Fruit fly (Drosophila melanogaster) whole organism, pupa: ENCODE data around the gene CG10089.

Experiments
- CG10348 ChIP-seq: fragments of 200-800 bp; sonication (Bioruptor generic); IDR thresholded peaks from 2 replicates; pipeline ENCODE4 v1.3.6; 2022; ENCODE audit warnings: missing biosample characterization, missing genetic modification characterization
- CG12605 ChIP-seq: fragments of 200-800 bp; sonication (Bioruptor generic); IDR thresholded peaks from 2 replicates; pipeline ENCODE4 v1.3.6; 2022; ENCODE audit warnings: missing biosample characterization, missing genetic modification characterization
- CG13204 ChIP-seq: fragments of 200-800 bp; sonication (Bioruptor generic); optimal IDR thresholded peaks from 2 replicates; lab custom pipeline; 2018; ENCODE audit warnings: missing biosample characterization, mild to moderate bottlenecking, missing genetic modification characterization, moderate library complexity
- CG14655 ChIP-seq: fragments of 200-800 bp; sonication (Bioruptor generic); optimal IDR thresholded peaks from 3 replicates; lab custom pipeline; 2017; ENCODE audit warnings: mild to moderate bottlenecking, missing biosample characterization, missing genetic modification reagents, missing genetic modification characterization
- CG15710 ChIP-seq: fragments of 200-800 bp; sonication (Bioruptor generic); optimal IDR thresholded peaks from 2 replicates; lab custom pipeline; 2018; ENCODE audit warnings: missing biosample characterization, mild to moderate bottlenecking, missing genetic modification characterization, moderate library complexity
- CG17806 ChIP-seq: fragments of 200-800 bp; sonication (Bioruptor generic); optimal IDR thresholded peaks from 2 replicates; lab custom pipeline; 2018; ENCODE audit warnings: missing biosample characterization, mild to moderate bottlenecking, missing genetic modification characterization, moderate library complexity
- CG32121 ChIP-seq: fragments of 200-800 bp; sonication (Bioruptor generic); IDR thresholded peaks from 2 replicates; pipeline ENCODE4 v1.3.6; 2022; ENCODE audit warnings: missing biosample characterization, missing genetic modification characterization
- CG34367 ChIP-seq: fragments of 200-800 bp; sonication (Bioruptor generic); optimal IDR thresholded peaks from 2 replicates; lab custom pipeline; 2018; ENCODE audit warnings: missing biosample characterization, mild to moderate bottlenecking, missing genetic modification characterization
- CG4496 ChIP-seq: fragments of 200-800 bp; sonication (Bioruptor generic); IDR thresholded peaks from 3 replicates; pipeline ENCODE4 v1.3.6; 2022; ENCODE audit warnings: missing biosample characterization, missing genetic modification characterization
- CG8159 ChIP-seq: fragments of 200-800 bp; sonication (Bioruptor generic); optimal IDR thresholded peaks from 3 replicates; lab custom pipeline; 2018; ENCODE audit warnings: missing biosample characterization, mild to moderate bottlenecking, missing genetic modification characterization, moderate library complexity
- CG8301 ChIP-seq: fragments of 200-800 bp; sonication (Bioruptor generic); optimal IDR thresholded peaks from 2 replicates; lab custom pipeline; 2018; ENCODE audit warnings: missing biosample characterization, mild to moderate bottlenecking, missing genetic modification characterization
- CG9948 ChIP-seq: fragments of 200-800 bp; sonication (Bioruptor generic); optimal IDR thresholded peaks from 2 replicates; lab custom pipeline; 2018; ENCODE audit warnings: missing biosample characterization, mild to moderate bottlenecking, missing genetic modification characterization, moderate library complexity
- D1 ChIP-seq: fragments of 200-800 bp; sonication (Bioruptor generic); optimal IDR thresholded peaks from 2 replicates; lab custom pipeline; 2018; ENCODE audit warnings: missing biosample characterization, mild to moderate bottlenecking, missing genetic modification characterization, moderate library complexity
- EcR ChIP-seq: fragments of 200-800 bp; sonication (Bioruptor generic); optimal IDR thresholded peaks from 3 replicates; lab custom pipeline; 2019; ENCODE audit warnings: missing biosample characterization, missing genetic modification characterization, mild to moderate bottlenecking, moderate library complexity, missing genetic modification reagents
- Ets98B ChIP-seq: fragments of 200-800 bp; sonication (Bioruptor generic); IDR thresholded peaks from 2 replicates; pipeline ENCODE4 v1.3.6; 2022; ENCODE audit warnings: missing biosample characterization, missing genetic modification characterization
- Pif1A ChIP-seq: fragments of 200-800 bp; sonication (Bioruptor generic); optimal IDR thresholded peaks from 3 replicates; lab custom pipeline; 2016; ENCODE audit warnings: missing biosample characterization, missing genetic modification characterization
- Pif1B ChIP-seq: fragments of 200-800 bp; sonication (Bioruptor generic); optimal IDR thresholded peaks from 3 replicates; lab custom pipeline; 2016; ENCODE audit warnings: missing biosample characterization, missing genetic modification characterization
- Snoo ChIP-seq: fragments of 200-800 bp; sonication (Bioruptor generic); optimal IDR thresholded peaks from 3 replicates; lab custom pipeline; 2017; ENCODE audit warnings: missing biosample characterization, mild to moderate bottlenecking, missing genetic modification characterization, inconsistent platforms
- fd96Ca ChIP-seq: fragments of 200-800 bp; sonication (Bioruptor generic); IDR thresholded peaks from 3 replicates; pipeline ENCODE4 v1.3.6; 2022; ENCODE audit warnings: missing biosample characterization, missing genetic modification characterization
- gl ChIP-seq: fragments of 200-800 bp; sonication (Bioruptor generic); optimal IDR thresholded peaks from 2 replicates; lab custom pipeline; 2018; ENCODE audit warnings: missing biosample characterization, mild to moderate bottlenecking, missing genetic modification characterization
- rn ChIP-seq: fragments of 200-800 bp; sonication (Bioruptor generic); IDR thresholded peaks from 2 replicates; pipeline ENCODE4 v1.3.6; 2022; ENCODE audit warnings: missing biosample characterization, missing genetic modification characterization

CG10089 gene

dm6 chr3L:13430171-13430570, 44.4 kb downstream of the CG10089 start:
- TF ChIP-seq CG8301 (tag; lab: Kevin White, UChicago) (no peak), CG12605 (GFP tag; lab: Robert Waterston, UW) (no peak), Ets98B (GFP tag; lab: Robert Waterston, UW) (no peak), CG10348 (GFP tag; lab: Robert Waterston, UW) (no peak), CG14655 (no peak), CG34367 (tag; lab: Kevin White, UChicago) (no peak)

dm6 chr3L:13426573-13426972, 48.0 kb downstream of the CG10089 start, which contains the start of gene CG14105:
CG14105 (minus strand) TSS chr3L:13426673.
- TF ChIP-seq CG12605 (GFP tag; lab: Robert Waterston, UW) (no peak), Ets98B (GFP tag; lab: Robert Waterston, UW) (no peak), Pif1A (GFP tag; lab: Kevin White, UChicago) (no peak), CG14655 (no peak), fd96Ca (GFP tag; lab: Robert Waterston, UW) (no peak), rn (GFP tag; lab: Robert Waterston, UW) (no peak), CG34367 (tag; lab: Kevin White, UChicago) (no peak), gl (tag; lab: Kevin White, UChicago) (no peak), CG4496 (GFP tag; lab: Robert Waterston, UW) (no peak), CG15710 (no peak), CG8159 (tag; lab: Kevin White, UChicago) (no peak), EcR (no peak), D1 (tag; lab: Kevin White, UChicago) (no peak), CG32121 (GFP tag; lab: Robert Waterston, UW) (no peak), CG13204 (GFP tag; lab: Kevin White, UChicago) (no peak), CG17806 (tag; lab: Kevin White, UChicago) (no peak), Pif1B (no peak), CG8301 (tag; lab: Kevin White, UChicago) (no peak), Snoo (no peak)

- TF ChIP-seq CG10348 (GFP tag; lab: Robert Waterston, UW): no peak
These were observed 49.0 kb downstream of the CG10089 start, which contains the start of gene CG14106 for dm6 chr3L:13425571-13425970. CG14106 (minus strand) TSS chr3L:13425671.

dm6 chr3L:13424068-13424467, 50.5 kb downstream of the CG10089 start, which contains the start of gene CG33263:
CG33263 (minus strand) TSS chr3L:13424168.
- TF ChIP-seq CG34367 (tag; lab: Kevin White, UChicago): no peak
- TF ChIP-seq CG9948 (tag; lab: Kevin White, UChicago): no peak

dm6 chr3L:13422286-13422787, 52.2 kb downstream of the CG10089 start, which contains the start of gene CG32121:
CG32121 (minus strand) TSS chr3L:13422336.
- TF ChIP-seq CG34367 (tag; lab: Kevin White, UChicago) (no peak), CG4496 (GFP tag; lab: Robert Waterston, UW) (no peak), CG8159 (tag; lab: Kevin White, UChicago) (no peak), CG17806 (tag; lab: Kevin White, UChicago) (no peak)

dm6 chr3L:13420212-13420611, 54.4 kb downstream of the CG10089 start:
- TF ChIP-seq fd96Ca (GFP tag; lab: Robert Waterston, UW) (no peak), CG10348 (GFP tag; lab: Robert Waterston, UW) (no peak), gl (tag; lab: Kevin White, UChicago) (no peak), CG34367 (tag; lab: Kevin White, UChicago) (no peak), Snoo (no peak), Pif1B (no peak), Ets98B (GFP tag; lab: Robert Waterston, UW) (no peak), CG15710 (no peak), CG32121 (GFP tag; lab: Robert Waterston, UW) (no peak), CG8301 (tag; lab: Kevin White, UChicago) (no peak), CG14655 (no peak), CG4496 (GFP tag; lab: Robert Waterston, UW) (no peak), CG13204 (GFP tag; lab: Kevin White, UChicago) (no peak), rn (GFP tag; lab: Robert Waterston, UW) (no peak), EcR (no peak), CG17806 (tag; lab: Kevin White, UChicago) (no peak), CG9948 (tag; lab: Kevin White, UChicago) (no peak), Pif1A (GFP tag; lab: Kevin White, UChicago) (no peak), CG12605 (GFP tag; lab: Robert Waterston, UW) (no peak)
